Fruit fly (Drosophila melanogaster): Measurements from ENCODE around the gene CG6650.

The CG6650 gene

dm6 chr3L:14003297-14004040 lies 27.8 kb upstream of the CG6650 start (continued):
- peak; percentile 21 for TF ChIP-seq sug (tag; optimal IDR thresholded peaks at IDR 0.05)
- TF ChIP-seq CG17612 (GFP tag; IDR thresholded peaks at IDR 0.05) = no peak
- TF ChIP-seq lab (GFP tag; optimal IDR thresholded peaks at IDR 0.05) = no peak
- no peak for TF ChIP-seq CG9932 (GFP tag; IDR thresholded peaks at IDR 0.05)
- no peak for TF ChIP-seq YL-1 (GFP tag; optimal IDR thresholded peaks at IDR 0.05)
- TF ChIP-seq croc (GFP tag; conservative IDR thresholded peaks at IDR 0.05) = no peak
- TF ChIP-seq Awh (GFP tag; IDR thresholded peaks at IDR 0.05) = no peak
- TF ChIP-seq Side (GFP tag; optimal IDR thresholded peaks at IDR 0.05) = no peak
- no peak for TF ChIP-seq Dp (GFP tag; optimal IDR thresholded peaks at IDR 0.05)
- TF ChIP-seq CG15514 (GFP tag; optimal IDR thresholded peaks at IDR 0.05) = no peak
- TF ChIP-seq CG3065 (GFP tag; optimal IDR thresholded peaks at IDR 0.05) = no peak
- no peak for TF ChIP-seq E2f1 (GFP tag; IDR thresholded peaks at IDR 0.05)
- no peak for TF ChIP-seq bcd (GFP tag; optimal IDR thresholded peaks at IDR 0.05)
- no peak for TF ChIP-seq twi (tag; optimal IDR thresholded peaks at IDR 0.05)
- no peak for TF ChIP-seq corto (GFP tag; optimal IDR thresholded peaks at IDR 0.05)
- TF ChIP-seq CG18619 (GFP tag; optimal IDR thresholded peaks at IDR 0.05) = peak; percentile 12
- TF ChIP-seq Oli (tag; optimal IDR thresholded peaks at IDR 0.05) = no peak
- no peak for TF ChIP-seq pho (GFP tag; optimal IDR thresholded peaks at IDR 0.05)
- no peak for TF ChIP-seq CG14667 (GFP tag; IDR thresholded peaks at IDR 0.05)
- TF ChIP-seq ro (GFP tag; IDR thresholded peaks at IDR 0.05) = no peak
- peak; percentile 11 for TF ChIP-seq Sin3A (optimal IDR thresholded peaks at IDR 0.05)
- no peak for TF ChIP-seq HmgZ (tag; optimal IDR thresholded peaks at IDR 0.05)
- TF ChIP-seq Lim3 (GFP tag; IDR thresholded peaks at IDR 0.05) = no peak
- no peak for TF ChIP-seq ttk (GFP tag; IDR thresholded peaks at IDR 0.05)
- TF ChIP-seq CG10209 (GFP tag; optimal IDR thresholded peaks at IDR 0.05) = no peak
- TF ChIP-seq GATAe (GFP tag; conservative IDR thresholded peaks at IDR 0.05) = no peak
- no peak for TF ChIP-seq CG11696 (GFP tag; IDR thresholded peaks at IDR 0.05)
- TF ChIP-seq CG17912 (GFP tag; optimal IDR thresholded peaks at IDR 0.05) = no peak
- TF ChIP-seq CG7556 (GFP tag; optimal IDR thresholded peaks at IDR 0.05) = peak; percentile 20
- no peak for TF ChIP-seq toy (GFP tag; IDR thresholded peaks at IDR 0.05)
- TF ChIP-seq NC2β (GFP tag; optimal IDR thresholded peaks at IDR 0.05) = no peak
- TF ChIP-seq CG34422 (GFP tag; IDR thresholded peaks at IDR 0.05) = 0 out of 3 replicates have a peak, but pooled peaks have one; percentile 14
- TF ChIP-seq CG2889 (GFP tag; IDR thresholded peaks at IDR 0.05) = no peak
- TF ChIP-seq Drgx (GFP tag; IDR thresholded peaks at IDR 0.05) = 0 out of 2 replicates have a peak, but pooled peaks have one; percentile 21
- TF ChIP-seq HLHmδ (GFP tag; optimal IDR thresholded peaks at IDR 0.05) = no peak
- TF ChIP-seq hth (optimal IDR thresholded peaks at IDR 0.05) = no peak
- no peak for TF ChIP-seq Mrtf (GFP tag; IDR thresholded peaks at IDR 0.05)
- no peak for TF ChIP-seq CG12659 (GFP tag; optimal IDR thresholded peaks at IDR 0.05)
- no peak for TF ChIP-seq Meics (GFP tag; optimal IDR thresholded peaks at IDR 0.05)
- peak; percentile 13 for TF ChIP-seq D19B (GFP tag; optimal IDR thresholded peaks at IDR 0.05)
- no peak for TF ChIP-seq CG12236 (GFP tag; optimal IDR thresholded peaks at IDR 0.05)
- TF ChIP-seq CG12155 (GFP tag; optimal IDR thresholded peaks at IDR 0.05) = no peak
- no peak for TF ChIP-seq vnd (GFP tag; IDR thresholded peaks at IDR 0.05; ENCODE audit: partially characterized antibody)
- TF ChIP-seq Elba2 (GFP tag; optimal IDR thresholded peaks at IDR 0.05) = no peak
- no peak for TF ChIP-seq Bteb2 (GFP tag; optimal IDR thresholded peaks at IDR 0.05)
- no peak for TF ChIP-seq her (GFP tag; optimal IDR thresholded peaks at IDR 0.05)
- TF ChIP-seq CG31388 (GFP tag; optimal IDR thresholded peaks at IDR 0.05) = no peak
- TF ChIP-seq CG4282 (GFP tag; optimal IDR thresholded peaks at IDR 0.05) = no peak
- no peak for TF ChIP-seq CG9876 (GFP tag; optimal IDR thresholded peaks at IDR 0.05)
- peak; percentile 7 for TF ChIP-seq CG15269 (tag; optimal IDR thresholded peaks at IDR 0.05)
- no peak for TF ChIP-seq cg (GFP tag; optimal IDR thresholded peaks at IDR 0.05)

Data from whole organism, embryonic.